Worm (Caenorhabditis elegans) whole organism, L4/young adult: ENCODE results near the gene F46B6.5.

Source experiments
- W03F9.2 ChIP-seq: fragments of 150-350 bp; optimal IDR thresholded peaks from 2 replicates; lab custom pipeline; 2014; ENCODE audit warnings: missing biosample characterization, missing genetic modification characterization
- dao-5 ChIP-seq: sonication (generic microtip); optimal IDR thresholded peaks from 2 replicates; lab custom pipeline; 2016; ENCODE audit warnings: missing genotype, missing genetic modification characterization, moderate library complexity, missing compliant biosample characterization
- him-1 ChIP-seq: sonication (generic microtip); optimal IDR thresholded peaks from 2 replicates; lab custom pipeline; 2016; ENCODE audit warnings: missing genotype, missing genetic modification reagents, missing genetic modification characterization, missing compliant biosample characterization

ce11 chrV:9791332-9791731, 8.5 kb upstream of the F46B6.5 start, which contains the start of gene lipl-2:
- TF ChIP-seq W03F9.2 (tag; lab: Kevin White, UChicago) (no peak), dao-5 (no peak), him-1 (no peak)
